Worm (Caenorhabditis elegans) whole organism, mixed stage, embryonic: Measurements from ENCODE around the gene F19B6.3.

Source experiments
- ceh-43 ChIP-seq: fragments of 200-800 bp; sonication (Bioruptor generic); optimal IDR thresholded peaks from 2 replicates; lab custom pipeline; 2018; ENCODE audit warnings: mild to moderate bottlenecking, missing genetic modification characterization, moderate library complexity, missing compliant biosample characterization
- drap-1 ChIP-seq: fragments of 200-800 bp; sonication (Bioruptor generic); optimal IDR thresholded peaks from 3 replicates; lab custom pipeline; 2018; ENCODE audit warnings: mild to moderate bottlenecking, missing genetic modification characterization, missing compliant biosample characterization
- elt-3 ChIP-seq: fragments of 150-350 bp; optimal IDR thresholded peaks from 2 replicates; lab custom pipeline; 2014; ENCODE audit warnings: missing biosample characterization, missing genetic modification characterization
- nhr-237 ChIP-seq: fragments of 150-350 bp; optimal IDR thresholded peaks from 2 replicates; lab custom pipeline; 2014; ENCODE audit warnings: missing biosample characterization, missing genetic modification characterization
- nhr-76 ChIP-seq: sonication (generic microtip); optimal IDR thresholded peaks from 2 replicates; lab custom pipeline; 2017; ENCODE audit warnings: missing biosample characterization, missing genetic modification characterization
- pha-4 ChIP-seq: fragments of 150-350 bp; optimal IDR thresholded peaks from 2 replicates; lab custom pipeline; 2018; ENCODE audit warnings: missing biosample characterization, missing genetic modification reagents, missing genetic modification characterization
- snpc-4 ChIP-seq: fragments of 150-350 bp; optimal IDR thresholded peaks from 2 replicates; lab custom pipeline; 2014; ENCODE audit warnings: missing biosample characterization, missing genetic modification characterization
- unc-62 ChIP-seq: fragments of 150-350 bp; optimal IDR thresholded peaks from 2 replicates; lab custom pipeline; 2014; ENCODE audit warnings: missing biosample characterization, missing genetic modification reagents, missing genetic modification characterization

ce11 chrIV:12282873-12283272 lies 44.2 kb upstream of the F19B6.3 start, which contains the start of gene hpo-12:
- TF ChIP-seq ceh-43 (no peak), unc-62 (no peak), snpc-4 (tag; lab: Kevin White, UChicago) (no peak), nhr-76 (tag; lab: Kevin White, UChicago) (no peak), pha-4 (no peak), nhr-237 (tag; lab: Kevin White, UChicago) (no peak), elt-3 (tag; lab: Kevin White, UChicago) (no peak), drap-1 (GFP tag; lab: Kevin White, UChicago) (no peak)
